Fruit fly (Drosophila melanogaster) S2 (cell line): ENCODE measurements around the gene Pih1D1.

Experiments
- CG8478 ChIP-seq: fragments of >200 bp; optimal IDR thresholded peaks from 2 replicates; lab custom pipeline; 2018
- CTCF ChIP-seq, 2 experiments: fragments of >200 bp; optimal IDR thresholded peaks; 2 replicates each; lab custom pipeline; 2018

- TF ChIP-seq CTCF (optimal IDR thresholded peaks at IDR 0.05; lab: Kevin White, UChicago): no peak
- no peak for TF ChIP-seq CG8478 (lab: Kevin White, UChicago)
These were observed 52.0 kb downstream of the Pih1D1 start, which contains the start of gene Nepl7 for dm6 chr2L:12669614-12670013.
